Worm (Caenorhabditis elegans) whole organism, mixed stage, embryonic: ENCODE data around the gene F44E5.1.

Experiments
- mep-1 ChIP-seq: fragments of 150-350 bp; optimal IDR thresholded peaks from 2 replicates; lab custom pipeline; 2017; ENCODE audit warnings: missing biosample characterization, missing genetic modification reagents, missing genetic modification characterization, inconsistent platforms
- zip-8 ChIP-seq: fragments of 150-350 bp; optimal IDR thresholded peaks from 2 replicates; lab custom pipeline; 2014; ENCODE audit warnings: missing biosample characterization, missing genetic modification characterization

DNA sequence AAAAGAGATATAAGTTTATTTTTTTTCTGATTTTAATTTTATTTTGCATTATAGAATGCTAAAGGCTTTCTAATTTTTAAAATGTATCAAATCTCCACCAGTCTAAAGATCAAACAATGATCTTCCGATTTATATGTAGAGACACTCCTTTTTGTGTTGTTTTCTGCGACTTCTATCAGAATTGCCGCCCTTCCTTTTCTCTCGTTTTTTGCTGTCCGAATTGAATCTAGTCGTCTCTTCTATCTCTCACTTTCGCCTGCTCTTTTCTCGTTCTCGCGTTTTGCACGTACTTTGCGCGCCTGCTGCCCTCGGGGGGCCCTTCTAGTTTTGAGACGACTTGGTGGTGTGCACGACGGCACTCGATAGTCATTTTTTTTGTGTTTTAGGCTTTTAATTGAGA lies 50.0 kb downstream of the F44E5.1 start:
- TF ChIP-seq mep-1 (tag; lab: Kevin White, UChicago) (no peak), zip-8 (no peak)
